Fruit fly (Drosophila melanogaster) whole organism, wandering third instar larva: ENCODE measurements around the gene CG32099.

Source experiments
- Abd-B ChIP-seq: fragments of >200 bp; optimal IDR thresholded peaks from 2 replicates; lab custom pipeline; 2017; ENCODE audit warnings: missing biosample characterization, missing genetic modification characterization
- CrebA ChIP-seq: fragments of 200-800 bp; sonication (Bioruptor generic); optimal IDR thresholded peaks from 2 replicates; lab custom pipeline; 2016; ENCODE audit warnings: missing biosample characterization, mild to moderate bottlenecking, missing genetic modification characterization, borderline replicate concordance
- GATAd ChIP-seq: sonication (Bioruptor generic); optimal IDR thresholded peaks from 2 replicates; lab custom pipeline; 2016; ENCODE audit warnings: missing biosample characterization, missing genetic modification characterization
- Hnf4 ChIP-seq: fragments of 200-800 bp; sonication (Bioruptor generic); optimal IDR thresholded peaks from 2 replicates; lab custom pipeline; 2016; ENCODE audit warnings: missing biosample characterization, mild to moderate bottlenecking, missing genetic modification characterization
- Hr78 ChIP-seq: fragments of >200 bp; optimal IDR thresholded peaks from 2 replicates; lab custom pipeline; 2017; ENCODE audit warnings: missing biosample characterization, missing genetic modification characterization
- Jra ChIP-seq: sonication (Bioruptor generic); optimal IDR thresholded peaks from 2 replicates; lab custom pipeline; 2016; ENCODE audit warnings: missing biosample characterization, missing genetic modification characterization
- Mio ChIP-seq: sonication (Bioruptor generic); optimal IDR thresholded peaks from 2 replicates; lab custom pipeline; 2016; ENCODE audit warnings: missing biosample characterization, missing genetic modification characterization
- Myc ChIP-seq: fragments of >200 bp; optimal IDR thresholded peaks from 2 replicates; lab custom pipeline; 2017
- N ChIP-seq: fragments of >200 bp; optimal IDR thresholded peaks from 2 replicates; lab custom pipeline; 2018; ENCODE audit warnings: missing biosample characterization, missing external identifiers, missing genetic modification characterization
- OdsH ChIP-seq: fragments of 200-800 bp; sonication (Bioruptor generic); optimal IDR thresholded peaks from 2 replicates; lab custom pipeline; 2016; ENCODE audit warnings: missing biosample characterization, mild to moderate bottlenecking, missing genetic modification characterization
- Rel ChIP-seq, 2 experiments: fragments of 200-800 bp; sonication (Bioruptor generic) in 1 of 2; optimal IDR thresholded peaks; 2 replicates in 1 of 2; 3 replicates in 1 of 2; lab custom pipeline; 2016 to 2019; ENCODE audit warnings: mild to moderate bottlenecking in 2 of 2, missing biosample characterization in 2 of 2, missing genetic modification characterization in 2 of 2, moderate library complexity in 1 of 2
- Sp1 ChIP-seq: fragments of 200-800 bp; sonication (Bioruptor generic); optimal IDR thresholded peaks from 3 replicates; lab custom pipeline; 2019; ENCODE audit warnings: missing biosample characterization, mild to moderate bottlenecking, missing genetic modification characterization, moderate library complexity
- Vsx2 ChIP-seq: fragments of 200-300, 225-300 bp; sonication (Bioruptor generic); optimal IDR thresholded peaks from 2 replicates; lab custom pipeline; 2018; ENCODE audit warnings: missing biosample characterization, missing genetic modification characterization; ENCODE audit not compliant: partially characterized antibody
- brk ChIP-seq: fragments of 200-800 bp; sonication (Bioruptor generic); optimal IDR thresholded peaks from 2 replicates; lab custom pipeline; 2016; ENCODE audit warnings: missing biosample characterization, mild to moderate bottlenecking, missing genetic modification characterization
- dl ChIP-seq, 2 experiments: fragments of 175-275, 200-275 bp in 1 of 2; fragments of 200-275 bp in 1 of 2; sonication (Bioruptor generic); optimal IDR thresholded peaks; lab custom pipeline; 2018; ENCODE audit warnings: mild to moderate bottlenecking in 2 of 2, missing biosample characterization in 2 of 2, missing genetic modification characterization in 2 of 2, moderate library complexity in 2 of 2; ENCODE audit not compliant: partially characterized antibody in 2 of 2, insufficient read depth in 1 of 2
- dmrt93B ChIP-seq: fragments of 200-800 bp; sonication (Bioruptor generic); optimal IDR thresholded peaks from 2 replicates; lab custom pipeline; 2018; ENCODE audit warnings: missing biosample characterization, mild to moderate bottlenecking, missing genetic modification characterization
- dsf ChIP-seq: sonication (Bioruptor generic); optimal IDR thresholded peaks from 2 replicates; lab custom pipeline; 2016; ENCODE audit warnings: missing biosample characterization, missing genetic modification characterization, borderline replicate concordance
- h ChIP-seq: fragments of 200-800 bp; sonication (Bioruptor generic); optimal IDR thresholded peaks from 3 replicates; lab custom pipeline; 2016; ENCODE audit warnings: missing biosample characterization, mild to moderate bottlenecking, missing genetic modification characterization
- pan ChIP-seq: fragments of >200 bp; optimal IDR thresholded peaks from 2 replicates; lab custom pipeline; 2017
- rgr ChIP-seq: fragments of 200-800 bp; sonication (Bioruptor generic); optimal IDR thresholded peaks from 3 replicates; lab custom pipeline; 2016; ENCODE audit warnings: missing biosample characterization, mild to moderate bottlenecking, missing genetic modification characterization
- sage ChIP-seq: fragments of 200-800 bp; sonication (Bioruptor generic); optimal IDR thresholded peaks from 2 replicates; lab custom pipeline; 2016; ENCODE audit warnings: missing biosample characterization, mild to moderate bottlenecking, missing genetic modification characterization
- tai ChIP-seq: sonication (Bioruptor generic); optimal IDR thresholded peaks from 2 replicates; lab custom pipeline; 2016; ENCODE audit warnings: missing biosample characterization, missing genetic modification characterization
- woc ChIP-seq: sonication (Bioruptor generic); optimal IDR thresholded peaks from 2 replicates; lab custom pipeline; 2016; ENCODE audit warnings: missing biosample characterization, mild to moderate bottlenecking, missing genetic modification characterization

CG32099 gene

DNA sequence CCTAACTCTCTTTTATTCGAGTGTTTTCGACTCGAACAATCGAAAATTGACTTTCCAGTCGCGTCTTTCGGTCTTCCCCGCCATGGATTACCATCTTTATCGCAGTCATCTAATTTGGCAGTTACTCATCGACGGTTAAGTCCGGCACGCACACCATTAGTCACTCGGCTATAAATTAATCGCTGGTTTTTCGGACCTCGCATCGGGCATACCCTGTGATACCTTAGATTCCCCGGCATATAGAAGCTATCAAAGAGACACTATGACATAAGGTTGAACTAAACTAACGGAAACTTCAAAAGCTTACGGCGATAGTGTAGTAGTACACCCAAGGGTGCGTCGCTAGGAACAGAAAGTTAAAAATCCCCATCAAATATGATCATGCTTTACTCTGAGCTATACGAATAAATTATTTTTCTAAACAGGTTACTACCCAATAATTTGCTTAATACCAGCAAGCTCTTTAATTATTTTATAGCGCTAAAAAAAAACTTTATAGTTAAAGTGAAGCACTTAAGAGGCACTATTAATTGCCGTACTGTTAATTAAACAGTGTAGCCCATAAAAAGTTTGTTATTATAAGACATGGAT, 29.9 kb downstream of the CG32099 start:
- TF ChIP-seq Rel (GFP tag; optimal IDR thresholded peaks at IDR 0.05; lab: Kevin White, UChicago) (no peak), Rel (tag; optimal IDR thresholded peaks at IDR 0.05; lab: Kevin White, UChicago) (peak; percentile 30), Jra (GFP tag; lab: Kevin White, UChicago) (no peak)
- TF ChIP-seq, all 38 proteins: peak for 1

DNA sequence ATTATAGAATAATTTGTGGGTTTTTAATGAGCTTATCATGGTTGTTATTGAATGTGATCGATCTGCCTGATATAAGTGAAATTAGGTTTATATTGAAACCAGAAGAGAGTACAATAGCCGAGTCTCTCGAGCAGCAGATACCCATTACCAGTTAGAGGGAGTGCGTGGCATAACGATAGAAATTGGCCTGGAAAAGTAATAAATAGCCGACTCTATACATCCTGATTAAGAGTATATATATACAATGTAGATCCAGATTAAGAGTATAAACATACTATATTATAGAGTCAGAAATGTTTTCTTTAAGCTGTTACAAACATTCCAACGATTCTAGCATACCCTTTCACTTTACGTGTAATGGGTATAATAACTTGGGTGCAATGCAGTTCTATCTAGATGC, 34.9 kb downstream of the CG32099 start:
- TF ChIP-seq Abd-B (GFP tag; lab: Kevin White, UChicago) (no peak), h (GFP tag; lab: Kevin White, UChicago) (no peak), brk (GFP tag; lab: Kevin White, UChicago) (no peak), Hnf4 (GFP tag; lab: Kevin White, UChicago) (no peak), Vsx2 (GFP tag; lab: Kevin White, UChicago) (no peak), Rel (GFP tag; optimal IDR thresholded peaks at IDR 0.05; lab: Kevin White, UChicago) (no peak), Rel (tag; optimal IDR thresholded peaks at IDR 0.05; lab: Kevin White, UChicago) (no peak), N (GFP tag; lab: Kevin White, UChicago) (no peak), CrebA (GFP tag; lab: Kevin White, UChicago) (no peak), dsf (GFP tag; lab: Kevin White, UChicago) (no peak), Myc (lab: Kevin White, UChicago) (no peak)

dm6 chr3L:12184564-12185034, 35.5 kb downstream of the CG32099 start, which contains the start of gene Miox:
Gene Miox, plus strand, starts transcription at chr3L:12184984.
- TF ChIP-seq Rel (GFP tag; optimal IDR thresholded peaks at IDR 0.05; lab: Kevin White, UChicago) (no peak), Rel (tag; optimal IDR thresholded peaks at IDR 0.05; lab: Kevin White, UChicago) (peak; percentile 46), sage (GFP tag; lab: Kevin White, UChicago) (no peak), woc (GFP tag; lab: Kevin White, UChicago) (no peak)

- TF ChIP-seq Rel (GFP tag; optimal IDR thresholded peaks at IDR 0.05; lab: Kevin White, UChicago): no peak
- TF ChIP-seq Rel (tag; optimal IDR thresholded peaks at IDR 0.05; lab: Kevin White, UChicago): peak; percentile 52
- TF ChIP-seq woc (GFP tag; lab: Kevin White, UChicago): no peak
Observed at dm6 chr3L:12185336-12185735, 36.3 kb downstream of the CG32099 start.

DNA sequence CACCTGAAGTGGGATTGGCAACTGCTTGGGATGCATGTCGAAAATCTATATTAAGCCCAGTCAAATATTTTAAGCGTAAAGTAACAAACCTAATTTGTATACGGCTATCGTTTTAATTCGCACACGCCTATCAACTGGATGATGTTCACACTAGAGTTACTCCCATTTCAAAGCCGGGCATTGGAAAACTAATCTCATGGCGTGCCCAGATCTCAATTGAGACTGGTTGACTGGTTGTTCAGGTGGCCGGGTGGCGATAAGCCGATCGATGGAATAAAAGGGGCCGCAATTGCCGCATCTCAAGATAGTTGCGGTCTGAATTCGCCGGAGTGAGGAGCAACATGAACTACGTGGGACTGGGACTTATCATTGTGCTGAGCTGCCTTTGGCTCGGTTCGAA, 39.4 kb downstream of the CG32099 start, which contains the start of gene Est-6:
Est-6 (plus strand) TSS at position 301 of the 400 bp plus-strand sequence.
- TF ChIP-seq pan (lab: Kevin White, UChicago) (no peak), GATAd (GFP tag; lab: Kevin White, UChicago) (no peak), brk (GFP tag; lab: Kevin White, UChicago) (no peak), OdsH (GFP tag; lab: Kevin White, UChicago) (no peak), Jra (GFP tag; lab: Kevin White, UChicago) (no peak), tai (GFP tag; lab: Kevin White, UChicago) (no peak), sage (GFP tag; lab: Kevin White, UChicago) (no peak), Myc (lab: Kevin White, UChicago) (no peak)

dm6 chr3L:12190433-12190832, 41.4 kb downstream of the CG32099 start, which contains the start of gene Est-P:
Gene Est-P, plus strand, starts transcription at chr3L:12190733.
- TF ChIP-seq tai (GFP tag; lab: Kevin White, UChicago): no peak
- no peak for TF ChIP-seq woc (GFP tag; lab: Kevin White, UChicago)
- no peak for TF ChIP-seq Hnf4 (GFP tag; lab: Kevin White, UChicago)
- no peak for TF ChIP-seq sage (GFP tag; lab: Kevin White, UChicago)
- no peak for TF ChIP-seq h (GFP tag; lab: Kevin White, UChicago)
- no peak for TF ChIP-seq dl (GFP tag; optimal IDR thresholded peaks at IDR 0.05; lab: Kevin White, UChicago; ENCODE audit: insufficient read depth in 1 of 2, partially characterized antibody in 2 of 2)
- TF ChIP-seq Abd-B (GFP tag; lab: Kevin White, UChicago): no peak
- TF ChIP-seq dmrt93B (GFP tag; lab: Kevin White, UChicago): no peak
- no peak for TF ChIP-seq Mio (GFP tag; lab: Kevin White, UChicago)
- TF ChIP-seq rgr (GFP tag; lab: Kevin White, UChicago): no peak
- no peak for TF ChIP-seq Sp1 (GFP tag; lab: Kevin White, UChicago)
- TF ChIP-seq Vsx2 (GFP tag; lab: Kevin White, UChicago): no peak
- TF ChIP-seq, all 38 proteins: peak for 0

DNA sequence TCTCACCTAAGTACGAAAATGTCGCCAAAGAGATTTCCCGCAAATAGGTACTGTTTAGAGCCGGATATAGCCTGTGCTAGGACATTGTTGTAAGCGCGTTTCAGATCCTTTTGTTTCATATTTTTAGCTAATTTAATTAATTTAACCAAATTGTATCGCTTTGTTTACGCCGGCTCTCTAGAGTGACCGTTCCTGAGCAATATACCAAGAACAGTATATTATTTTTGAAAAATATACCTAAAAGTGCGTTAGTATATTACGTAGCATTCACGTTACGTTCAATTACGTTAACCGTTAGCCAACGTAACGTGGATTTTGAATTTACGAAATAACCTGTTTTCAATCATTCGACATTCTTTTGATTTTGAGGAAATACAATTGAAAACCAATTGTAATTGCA, 44.4 kb downstream of the CG32099 start, which contains the start of gene thoc6:
thoc6 (minus strand) TSS at position 204 of the 400 bp plus-strand sequence.
- peak; percentile 42 for TF ChIP-seq CrebA (GFP tag; lab: Kevin White, UChicago)
- TF ChIP-seq Hr78: no peak
